Fruit fly (Drosophila melanogaster) S2 (cell line): ENCODE data around the gene squ.

Experiments
- CG8478 ChIP-seq: fragments of >200 bp; optimal IDR thresholded peaks from 2 replicates; lab custom pipeline; 2018
- CTCF ChIP-seq, 2 experiments: fragments of >200 bp; optimal IDR thresholded peaks; 2 replicates each; lab custom pipeline; 2018

- TF ChIP-seq CTCF (optimal IDR thresholded peaks at IDR 0.05; lab: Kevin White, UChicago) (no peak), CG8478 (lab: Kevin White, UChicago) (no peak)
These were observed 10.7 kb downstream of the squ start for dm6 chr2L:16690619-16690908.
